Worm (Caenorhabditis elegans) whole organism, dauer: ENCODE data around the gene tag-151.

Source experiments
- unc-62 ChIP-seq: sonication (generic microtip); optimal IDR thresholded peaks from 2 replicates; lab custom pipeline; 2017; ENCODE audit warnings: missing biosample characterization, missing genetic modification reagents, missing genetic modification characterization

tag-151 gene

DNA sequence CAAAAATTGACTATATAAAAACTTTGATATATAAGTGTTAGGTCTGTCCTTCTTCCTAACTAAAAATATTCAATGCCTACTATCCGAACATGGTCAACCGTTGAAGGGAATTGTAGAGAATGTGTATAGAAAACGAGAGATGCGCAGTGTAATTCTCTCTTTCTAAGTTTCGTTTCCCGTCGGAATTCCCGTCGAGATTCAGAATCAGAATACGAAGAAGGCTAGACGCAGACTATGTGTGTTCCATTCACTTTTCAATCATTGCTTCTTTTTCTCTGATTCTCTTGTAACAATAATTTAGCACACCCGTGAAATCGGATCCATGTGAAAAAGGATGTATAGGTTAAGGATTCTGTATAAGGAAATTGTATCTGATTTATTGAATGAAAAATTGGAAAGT lies 24.4 kb downstream of the tag-151 start:
- no peak for TF ChIP-seq unc-62 (GFP tag; lab: Kevin White, UChicago)

DNA sequence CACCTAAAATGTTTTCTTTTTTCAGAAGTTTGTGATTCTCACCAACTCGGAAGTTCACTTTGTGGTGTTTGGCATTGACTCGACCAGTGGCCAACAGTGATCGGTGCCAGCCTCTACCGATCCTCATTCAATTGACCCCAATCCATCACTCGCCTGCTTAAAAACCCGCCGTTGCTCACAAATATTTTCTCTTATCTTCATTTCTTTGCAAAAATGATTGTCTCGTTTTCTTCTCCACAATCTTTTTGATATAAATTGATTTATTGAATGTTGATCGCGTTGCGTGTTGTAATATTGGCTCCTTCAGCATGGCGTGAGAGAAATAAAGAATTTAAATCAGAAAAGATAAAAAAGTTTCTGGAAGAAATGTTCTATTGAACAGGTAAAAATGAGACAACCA lies 26.5 kb downstream of the tag-151 start:
- TF ChIP-seq unc-62 (GFP tag; lab: Kevin White, UChicago): no peak

DNA sequence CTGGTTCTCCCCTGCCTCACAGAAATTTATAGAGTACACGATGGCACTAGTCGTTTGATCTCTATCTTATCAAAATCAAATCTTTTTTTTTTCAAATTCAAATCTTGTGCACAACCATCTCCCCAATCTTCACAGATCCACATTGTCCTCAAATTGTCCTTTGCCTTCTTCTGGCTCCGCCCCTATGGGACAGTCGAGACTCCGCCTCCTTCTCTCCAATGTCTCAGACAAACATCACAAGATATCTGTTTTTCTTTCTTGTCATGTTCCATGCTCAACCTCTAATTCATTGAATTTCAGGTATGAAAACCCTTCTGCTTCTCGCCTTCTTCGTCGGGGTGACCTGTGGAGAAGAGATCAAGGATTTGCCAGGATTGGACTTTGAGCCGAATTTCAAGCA lies 27.3 kb downstream of the tag-151 start, which contains the start of gene ctsa-1.1:
ctsa-1.1 (plus strand) TSS at position 301 of the 400 bp plus-strand sequence.
- no peak for TF ChIP-seq unc-62 (GFP tag; lab: Kevin White, UChicago)

ce11 chrII:4739984-4740462 lies 29.9 kb downstream of the tag-151 start, which contains the start of gene eas-1:
Gene eas-1, plus strand, starts transcription at chrII:4740412.
- TF ChIP-seq unc-62 (GFP tag; lab: Kevin White, UChicago): no peak

ce11 chrII:4741527-4742187 lies 31.6 kb downstream of the tag-151 start, which contains the start of gene acs-11:
Gene acs-11, plus strand, starts transcription at chrII:4742137.
- no peak for TF ChIP-seq unc-62 (GFP tag; lab: Kevin White, UChicago)

ce11 chrII:4745281-4745680 lies 35.2 kb downstream of the tag-151 start:
- TF ChIP-seq unc-62 (GFP tag; lab: Kevin White, UChicago): no peak

DNA sequence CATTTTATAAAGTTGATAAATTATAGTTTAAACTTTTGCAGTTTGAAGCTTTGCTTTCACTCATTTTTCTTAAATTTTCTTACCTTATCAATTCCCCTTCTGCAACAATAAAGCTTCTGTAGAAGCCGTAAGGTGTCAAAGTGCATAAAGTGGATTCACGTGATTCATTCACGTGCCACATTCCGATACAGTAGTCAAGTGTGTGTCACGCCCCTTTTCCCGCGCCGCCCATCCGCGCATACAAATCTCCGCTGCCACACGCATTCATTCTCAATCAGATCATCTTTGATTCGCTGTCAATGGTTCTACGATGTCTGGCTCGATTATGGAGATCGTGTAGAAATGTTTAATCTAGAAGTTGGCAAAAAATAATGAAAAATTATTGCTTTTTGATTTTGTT lies 37.0 kb downstream of the tag-151 start:
- TF ChIP-seq unc-62 (GFP tag; lab: Kevin White, UChicago): no peak

- TF ChIP-seq unc-62 (GFP tag; lab: Kevin White, UChicago): no peak
Measured at ce11 chrII:4747697-4748096, 37.6 kb downstream of the tag-151 start.

DNA sequence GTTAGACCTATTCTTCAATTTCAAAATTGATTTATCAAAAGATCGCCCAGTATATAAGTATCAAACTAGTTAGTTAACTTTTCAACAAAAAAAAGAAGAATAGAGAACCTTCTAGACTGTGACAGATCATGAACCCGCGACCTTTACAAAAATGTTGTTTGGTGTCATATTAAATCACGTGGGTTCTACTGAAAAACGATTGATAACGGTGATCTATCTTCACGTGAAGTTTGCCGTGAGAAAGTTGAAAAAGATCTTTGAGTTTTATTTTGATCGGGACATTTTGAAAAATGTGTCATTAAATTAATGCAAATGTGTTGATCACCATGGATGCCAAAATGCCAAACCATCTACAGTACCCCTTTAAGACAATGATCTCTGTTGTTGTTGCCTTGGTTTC lies 38.3 kb downstream of the tag-151 start:
- TF ChIP-seq unc-62 (GFP tag; lab: Kevin White, UChicago): no peak

DNA sequence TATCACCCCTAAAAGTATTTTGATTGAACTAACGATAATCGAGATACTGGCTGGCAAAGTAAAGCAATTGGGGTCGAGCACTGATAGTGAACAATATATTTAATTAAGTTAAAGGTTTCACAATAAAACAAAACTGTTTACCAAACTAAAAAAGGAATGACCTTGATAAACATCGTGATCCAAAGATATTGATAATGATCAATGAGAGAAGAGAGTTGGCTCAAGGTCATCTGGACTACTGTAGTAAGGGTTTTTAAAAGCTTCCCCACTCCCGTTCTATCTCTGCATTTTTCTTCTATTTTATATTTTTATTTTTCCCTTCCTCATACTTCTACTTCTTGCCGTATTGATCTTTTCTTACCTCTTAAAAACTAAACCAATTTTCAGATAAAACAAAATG lies 39.5 kb downstream of the tag-151 start, which contains the start of gene F41C3.2:
F41C3.2 (plus strand) TSS at position 388 of the 400 bp plus-strand sequence.
- TF ChIP-seq unc-62 (GFP tag; lab: Kevin White, UChicago): no peak

DNA sequence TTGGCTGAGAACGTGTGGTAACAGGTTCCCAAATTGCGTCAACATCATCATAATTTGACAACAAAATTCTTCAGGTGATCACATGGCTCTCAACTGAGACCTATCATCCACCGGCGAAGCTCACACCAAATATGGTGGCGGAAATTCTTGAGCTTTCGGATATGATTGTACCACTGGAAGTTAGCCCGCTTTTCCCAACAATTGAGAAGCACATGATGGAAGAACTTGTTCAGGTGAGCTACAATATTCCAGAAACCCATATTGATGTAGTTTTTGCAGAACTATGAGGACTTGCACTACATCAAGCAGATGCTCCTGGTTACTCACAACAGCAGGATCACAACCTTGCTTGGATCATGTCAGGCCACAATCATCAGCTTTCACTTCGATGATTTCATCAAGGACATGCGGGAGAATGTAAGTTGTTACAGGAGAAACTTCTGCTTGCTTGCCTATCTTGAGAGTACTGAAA lies 42.2 kb downstream of the tag-151 start, which contains the start of gene F41C3.1:
F41C3.1 (plus strand) TSS at position 51 of the 472 bp plus-strand sequence.
- TF ChIP-seq unc-62 (GFP tag; lab: Kevin White, UChicago): no peak

DNA sequence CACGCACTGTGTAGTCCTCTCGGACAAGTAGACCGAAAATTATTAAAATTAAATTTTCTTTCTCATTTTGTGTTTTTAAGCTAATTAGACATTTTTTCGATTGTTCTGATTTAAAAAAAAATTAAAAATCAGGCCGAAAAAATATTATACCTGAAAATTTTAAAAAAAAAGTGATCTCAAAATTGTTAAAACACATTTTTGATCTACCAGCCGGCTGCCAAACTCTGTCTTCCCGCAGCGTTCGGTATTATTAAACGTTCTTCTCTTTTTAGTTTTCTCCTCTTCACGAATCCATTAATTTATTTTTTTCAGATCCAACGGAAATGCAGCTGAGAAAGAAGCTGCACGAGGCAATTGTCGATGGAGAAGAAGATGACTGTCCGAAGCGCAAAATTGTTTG lies 43.1 kb downstream of the tag-151 start, which contains the start of gene C27D9.1:
C27D9.1 (plus strand) TSS at position 281 of the 400 bp plus-strand sequence.
- TF ChIP-seq unc-62 (GFP tag; lab: Kevin White, UChicago): no peak

ce11 chrII:4755654-4756053 lies 45.6 kb downstream of the tag-151 start:
- no peak for TF ChIP-seq unc-62 (GFP tag; lab: Kevin White, UChicago)

DNA sequence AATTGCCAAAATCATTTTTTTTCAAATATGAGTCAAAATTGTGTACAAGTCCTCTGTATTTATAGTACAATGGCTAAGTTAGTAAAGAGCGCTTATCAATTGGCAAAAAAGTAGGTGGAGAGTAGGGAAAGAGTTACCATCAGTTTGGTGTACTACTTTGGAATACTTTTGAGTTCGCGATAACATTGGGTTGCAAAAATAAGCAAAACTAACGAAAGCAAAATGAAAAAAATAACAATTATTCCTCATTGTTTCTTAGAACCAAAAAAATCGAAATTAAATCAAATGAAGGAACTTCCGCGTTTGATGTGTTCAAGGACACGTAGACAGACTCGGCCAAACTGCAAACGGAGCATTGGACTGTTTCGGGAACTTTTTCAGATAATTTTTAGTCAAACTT lies 46.7 kb downstream of the tag-151 start, which contains the start of gene C27D9.2:
C27D9.2 (minus strand) TSS at position 101 of the 400 bp plus-strand sequence.
- no peak for TF ChIP-seq unc-62 (GFP tag; lab: Kevin White, UChicago)

- TF ChIP-seq unc-62 (GFP tag; lab: Kevin White, UChicago): no peak
Measured at ce11 chrII:4758462-4758861, 48.4 kb downstream of the tag-151 start, which contains the start of gene F26G1.3. Gene F26G1.3, plus strand, starts transcription at chrII:4758762.

- TF ChIP-seq unc-62 (GFP tag; lab: Kevin White, UChicago): no peak
Measured at ce11 chrII:4759835-4760234, 49.8 kb downstream of the tag-151 start.
